Fruit fly (Drosophila melanogaster) whole organism, adult: ENCODE measurements around the gene CG5262.
A peak's percentile ranks its signal among the peaks of the same experiment; 100 is the strongest.

Source experiments
- CG11617 ChIP-seq: fragments of 200-800 bp; sonication (Bioruptor generic); optimal IDR thresholded peaks from 2 replicates; lab custom pipeline; 2017; ENCODE audit warnings: mild to moderate bottlenecking, missing biosample characterization, missing genetic modification reagents, missing genetic modification characterization
- CG12768 ChIP-seq: fragments of 200-800 bp; sonication (Bioruptor generic); optimal IDR thresholded peaks from 2 replicates; lab custom pipeline; 2017; ENCODE audit warnings: missing biosample characterization, missing genetic modification characterization, mild to moderate bottlenecking, moderate library complexity, missing genetic modification reagents
- CG14711 ChIP-seq: fragments of 200-800 bp; sonication (Bioruptor generic); optimal IDR thresholded peaks from 2 replicates; lab custom pipeline; 2018; ENCODE audit warnings: missing biosample characterization, mild to moderate bottlenecking, missing genetic modification characterization, moderate library complexity
- CG1620 ChIP-seq: fragments of 200-800 bp; sonication (Bioruptor generic); optimal IDR thresholded peaks from 2 replicates; lab custom pipeline; 2016; ENCODE audit warnings: missing biosample characterization, missing genetic modification characterization
- CG33017 ChIP-seq: fragments of 200-800 bp; sonication (Bioruptor generic); optimal IDR thresholded peaks from 2 replicates; lab custom pipeline; 2018; ENCODE audit warnings: missing biosample characterization, mild to moderate bottlenecking, missing genetic modification characterization, moderate library complexity
- CG5204 ChIP-seq: fragments of 200-800 bp; sonication (Bioruptor generic); optimal IDR thresholded peaks from 2 replicates; lab custom pipeline; 2016; ENCODE audit warnings: missing biosample characterization, missing genetic modification characterization
- CG7045 ChIP-seq: fragments of 200-800 bp; sonication (Bioruptor generic); optimal IDR thresholded peaks from 2 replicates; lab custom pipeline; 2017; ENCODE audit warnings: missing biosample characterization, mild to moderate bottlenecking, missing genetic modification characterization
- CG7101 ChIP-seq: fragments of 200-800 bp; sonication (Bioruptor generic); optimal IDR thresholded peaks from 2 replicates; lab custom pipeline; 2018; ENCODE audit warnings: missing biosample characterization, mild to moderate bottlenecking, missing genetic modification characterization, moderate library complexity
- Clk ChIP-seq: fragments of 200-800 bp; sonication (Bioruptor generic); optimal IDR thresholded peaks from 2 replicates; lab custom pipeline; 2017; ENCODE audit warnings: missing biosample characterization, missing genetic modification characterization
- Crg-1 ChIP-seq: fragments of 200-800 bp; sonication (Bioruptor generic); optimal IDR thresholded peaks from 2 replicates; lab custom pipeline; 2016; ENCODE audit warnings: missing biosample characterization, missing genetic modification characterization
- Hr96 ChIP-seq: fragments of 200-800 bp; sonication (Bioruptor generic); optimal IDR thresholded peaks from 2 replicates; lab custom pipeline; 2016; ENCODE audit warnings: missing biosample characterization, missing genetic modification characterization
- Mnt ChIP-seq: fragments of 200-800 bp; sonication (Bioruptor generic); optimal IDR thresholded peaks from 2 replicates; lab custom pipeline; 2016; ENCODE audit warnings: missing biosample characterization, mild to moderate bottlenecking, missing genetic modification characterization
- bab1 ChIP-seq: fragments of 200-800 bp; sonication (Bioruptor generic); optimal IDR thresholded peaks from 3 replicates; lab custom pipeline; 2019; ENCODE audit warnings: missing biosample characterization, mild to moderate bottlenecking, missing genetic modification characterization, moderate library complexity
- cic ChIP-seq: fragments of 200-800 bp; sonication (Bioruptor generic); optimal IDR thresholded peaks from 2 replicates; lab custom pipeline; 2017; ENCODE audit warnings: missing biosample characterization, mild to moderate bottlenecking, missing genetic modification characterization, moderate library complexity
- cnc ChIP-seq, 2 experiments: fragments of >200 bp; optimal IDR thresholded peaks; 2 replicates each; lab custom pipeline; 2017
- kay ChIP-seq: fragments of 200-800 bp; sonication (Bioruptor generic); peaks from one replicate; lab custom pipeline; 2016; ENCODE audit warnings: missing biosample characterization, missing genetic modification characterization, borderline replicate concordance
- ovo ChIP-seq: fragments of 200-800 bp; sonication (Bioruptor generic); optimal IDR thresholded peaks from 2 replicates; lab custom pipeline; 2016; ENCODE audit warnings: missing biosample characterization, missing genetic modification characterization
- pad ChIP-seq: fragments of 200-800 bp; sonication (Bioruptor generic); optimal IDR thresholded peaks from 3 replicates; lab custom pipeline; 2017; ENCODE audit warnings: missing biosample characterization, missing genetic modification characterization, mild to moderate bottlenecking, moderate library complexity, missing genetic modification reagents
- tj ChIP-seq: fragments of 200-800 bp; sonication (Bioruptor generic); optimal IDR thresholded peaks from 3 replicates; lab custom pipeline; 2017; ENCODE audit warnings: missing biosample characterization, mild to moderate bottlenecking, missing genetic modification characterization, moderate library complexity
- toe ChIP-seq: fragments of 200-800 bp; sonication (Bioruptor generic); optimal IDR thresholded peaks from 2 replicates; lab custom pipeline; 2016; ENCODE audit warnings: missing biosample characterization, missing genetic modification characterization

Gene CG5262

DNA sequence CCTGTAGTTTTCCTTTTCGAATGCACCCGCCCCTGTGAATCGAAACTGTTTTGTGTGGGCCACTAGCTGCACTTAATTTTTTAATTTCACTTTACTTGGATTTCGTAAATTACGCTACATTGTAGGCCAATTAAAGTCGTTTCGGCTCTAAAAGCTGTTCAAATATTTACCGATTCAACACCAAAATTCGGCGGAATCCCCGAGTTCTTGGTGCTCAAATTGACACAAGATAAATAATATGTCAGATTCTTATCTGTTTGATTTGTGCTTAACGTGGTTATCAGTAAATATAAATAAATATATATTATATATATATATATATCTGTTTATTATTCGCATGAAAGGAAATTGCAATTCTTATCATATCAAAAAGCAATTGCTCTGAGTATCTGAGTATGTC lies 17.7 kb upstream of the CG5262 start:
- TF ChIP-seq CG11617 = peak; percentile 4
- no peak for TF ChIP-seq kay (GFP tag; lab: Kevin White, UChicago)
- peak; percentile 35 for TF ChIP-seq CG7101 (tag; lab: Kevin White, UChicago)
- peak; percentile 4 for TF ChIP-seq CG12768 (GFP tag; lab: Kevin White, UChicago)
- peak; percentile 17 for TF ChIP-seq CG14711
- TF ChIP-seq CG5204 (GFP tag; lab: Kevin White, UChicago) = no peak

DNA sequence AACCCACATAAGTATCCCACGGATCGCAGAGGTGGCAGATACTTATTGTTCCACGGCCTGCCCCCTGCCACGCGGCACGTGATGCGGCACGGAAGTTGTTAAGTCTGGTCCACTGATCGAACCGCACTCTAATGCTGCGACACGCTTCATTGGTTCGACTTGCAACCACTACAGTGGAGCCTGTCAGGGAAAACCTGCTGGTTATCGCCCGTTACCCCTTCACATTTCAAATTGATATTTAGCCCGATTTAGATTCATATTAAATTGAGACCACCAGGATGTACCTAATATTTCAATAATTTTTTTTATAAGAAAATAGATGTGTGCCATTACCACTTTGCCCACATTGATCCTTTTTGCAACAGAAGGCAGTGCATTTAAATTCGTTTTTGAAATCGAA lies 17.1 kb upstream of the CG5262 start:
- TF ChIP-seq cic (GFP tag; lab: Kevin White, UChicago) (no peak), CG5204 (GFP tag; lab: Kevin White, UChicago) (no peak), cnc (optimal IDR thresholded peaks at IDR 0.05; lab: Kevin White, UChicago) (no peak), kay (GFP tag; lab: Kevin White, UChicago) (no peak), CG12768 (GFP tag; lab: Kevin White, UChicago) (no peak), pad (GFP tag; lab: Kevin White, UChicago) (no peak), CG33017 (tag; lab: Kevin White, UChicago) (no peak), CG14711 (no peak), Crg-1 (no peak), CG7101 (tag; lab: Kevin White, UChicago) (no peak), bab1 (GFP tag; lab: Kevin White, UChicago) (no peak), Clk (GFP tag; lab: Kevin White, UChicago) (no peak), tj (GFP tag; lab: Kevin White, UChicago) (no peak), Mnt (GFP tag; lab: Kevin White, UChicago) (no peak), CG1620 (GFP tag; lab: Kevin White, UChicago) (no peak), CG11617 (no peak), Hr96 (GFP tag; lab: Kevin White, UChicago) (no peak), toe (GFP tag; lab: Kevin White, UChicago) (no peak), CG7045 (GFP tag; lab: Kevin White, UChicago) (no peak)

DNA sequence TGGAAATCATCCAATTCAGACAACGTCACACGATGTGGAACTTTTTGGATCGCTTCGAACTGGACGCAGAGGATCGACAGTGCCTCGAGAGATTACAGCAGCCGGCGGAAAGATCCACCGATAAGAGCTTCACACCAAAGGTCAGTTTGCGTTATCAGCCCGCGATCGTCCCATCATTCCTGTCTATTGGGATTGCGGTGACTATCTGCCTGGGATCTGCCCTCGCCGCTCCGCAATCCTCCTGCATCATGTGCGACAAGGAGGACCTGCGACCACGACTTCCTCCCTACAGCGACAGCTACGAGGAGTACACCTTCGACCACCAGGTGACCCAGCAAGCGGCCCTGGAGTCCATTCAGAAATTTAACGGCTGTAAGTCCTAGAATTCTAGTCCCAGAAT lies 15.8 kb upstream of the CG5262 start:
- no peak for TF ChIP-seq cnc (optimal IDR thresholded peaks at IDR 0.05; lab: Kevin White, UChicago)
- peak; percentile 34 for TF ChIP-seq Mnt (GFP tag; lab: Kevin White, UChicago)
- TF ChIP-seq cic (GFP tag; lab: Kevin White, UChicago) = peak; percentile 36
- TF ChIP-seq CG11617 = no peak

DNA sequence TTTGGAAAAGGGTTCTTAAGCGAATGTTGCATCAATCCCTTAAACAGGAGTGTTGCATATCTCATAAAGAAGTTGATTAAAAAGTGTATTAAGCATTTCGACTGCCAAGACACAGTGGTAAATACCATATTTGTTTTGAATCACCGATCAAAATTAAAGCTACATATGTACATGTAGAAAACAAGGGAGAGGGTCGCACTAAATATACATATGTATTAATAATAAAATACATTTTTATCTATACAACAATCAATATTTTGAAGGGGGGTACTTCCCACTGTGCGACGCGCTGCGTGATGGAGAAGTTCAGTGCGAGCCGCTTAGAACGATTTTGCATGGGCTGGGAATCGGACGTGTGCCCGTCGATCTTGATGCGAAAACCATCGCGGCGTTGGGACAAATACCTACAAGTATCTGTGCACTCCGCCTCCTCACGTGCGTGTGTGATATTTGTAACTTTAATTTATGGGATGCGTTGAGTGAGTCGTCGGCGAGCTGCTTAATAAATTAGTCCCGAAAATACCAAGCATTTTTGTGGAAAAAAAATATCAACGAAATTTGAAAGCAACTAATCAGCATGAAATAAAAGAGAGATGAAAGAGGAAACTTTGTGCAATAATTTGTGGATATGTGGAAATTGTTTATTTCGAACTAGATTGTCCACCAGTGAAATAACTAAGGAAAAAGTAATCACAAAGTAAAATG lies 14.7 kb upstream of the CG5262 start:
- TF ChIP-seq cnc (optimal IDR thresholded peaks at IDR 0.05; lab: Kevin White, UChicago) (no peak), CG5204 (GFP tag; lab: Kevin White, UChicago) (peak; percentile 32), toe (GFP tag; lab: Kevin White, UChicago) (peak; percentile 8), pad (GFP tag; lab: Kevin White, UChicago) (peak; percentile 41), cic (GFP tag; lab: Kevin White, UChicago) (peak; percentile 9), CG33017 (tag; lab: Kevin White, UChicago) (peak; percentile 89), CG14711 (peak; percentile 85), Hr96 (GFP tag; lab: Kevin White, UChicago) (peak; percentile 61), tj (GFP tag; lab: Kevin White, UChicago) (peak; percentile 41), kay (GFP tag; lab: Kevin White, UChicago) (peak; percentile 86), CG7101 (tag; lab: Kevin White, UChicago) (peak; percentile 90), Mnt (GFP tag; lab: Kevin White, UChicago) (peak; percentile 57), Crg-1 (peak; percentile 3), CG12768 (GFP tag; lab: Kevin White, UChicago) (peak; percentile 91), Clk (GFP tag; lab: Kevin White, UChicago) (peak; percentile 49), ovo (GFP tag; lab: Kevin White, UChicago) (no peak), CG1620 (GFP tag; lab: Kevin White, UChicago) (peak; percentile 18), bab1 (GFP tag; lab: Kevin White, UChicago) (peak; percentile 68), CG11617 (peak; percentile 88), CG7045 (GFP tag; lab: Kevin White, UChicago) (peak; percentile 76)

DNA sequence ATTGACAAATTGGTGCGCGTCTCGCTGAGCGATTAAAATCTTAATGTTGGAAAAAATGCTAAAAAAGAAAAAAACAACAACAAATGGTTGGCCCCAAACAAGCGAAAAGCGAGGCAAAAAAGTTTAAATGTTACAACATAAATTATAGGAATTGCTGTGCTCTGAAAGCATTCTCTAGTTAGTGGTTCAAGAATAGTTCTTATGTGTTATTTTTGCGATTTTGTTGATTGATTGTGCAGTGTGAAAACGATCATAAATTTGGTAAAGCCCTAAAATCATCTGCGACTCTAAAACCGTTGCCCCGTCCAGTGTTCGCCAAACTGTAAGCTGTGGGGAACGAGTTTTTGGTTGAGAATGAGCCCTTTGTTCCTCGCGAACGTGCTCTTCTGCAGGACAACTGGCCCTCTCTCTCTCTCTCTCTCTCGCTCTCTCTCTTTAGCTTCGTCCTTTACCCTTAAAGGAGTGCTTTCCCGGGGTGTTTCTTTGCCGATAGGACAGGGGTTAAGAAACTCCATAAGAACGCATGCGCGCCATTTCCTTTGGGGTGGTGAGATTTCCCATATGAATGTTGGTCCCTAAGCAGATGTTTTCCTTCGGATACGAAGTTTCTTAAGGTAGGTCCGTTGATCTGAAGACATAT lies 12.5 kb upstream of the CG5262 start:
- TF ChIP-seq tj (GFP tag; lab: Kevin White, UChicago) (no peak), ovo (GFP tag; lab: Kevin White, UChicago) (no peak), kay (GFP tag; lab: Kevin White, UChicago) (no peak), Hr96 (GFP tag; lab: Kevin White, UChicago) (no peak), CG33017 (tag; lab: Kevin White, UChicago) (no peak), Mnt (GFP tag; lab: Kevin White, UChicago) (no peak), cic (GFP tag; lab: Kevin White, UChicago) (no peak), CG1620 (GFP tag; lab: Kevin White, UChicago) (no peak), CG7045 (GFP tag; lab: Kevin White, UChicago) (no peak), CG11617 (no peak), pad (GFP tag; lab: Kevin White, UChicago) (no peak), bab1 (GFP tag; lab: Kevin White, UChicago) (no peak), CG12768 (GFP tag; lab: Kevin White, UChicago) (no peak)
